Worm (Caenorhabditis elegans) whole organism, L4 larva: ENCODE measurements around the gene F35A5.1.

Source experiments
- F10B5.3 ChIP-seq: sonication (generic microtip); optimal IDR thresholded peaks from 2 replicates; lab custom pipeline; 2016; ENCODE audit warnings: mild to moderate bottlenecking, missing genetic modification characterization, missing compliant biosample characterization
- F44E2.7 ChIP-seq: fragments of 200-800 bp; sonication (Bioruptor generic); IDR thresholded peaks from 2 replicates; pipeline ENCODE4 v2.1.2; 2022; ENCODE audit warnings: missing genetic modification characterization, missing compliant biosample characterization
- R02D3.7 ChIP-seq: fragments of 150-350 bp; sonication (generic microtip); optimal IDR thresholded peaks from 3 replicates; lab custom pipeline; 2014; ENCODE audit warnings: missing biosample characterization, missing genetic modification characterization
- T20F7.1 ChIP-seq: fragments of 200-800 bp; sonication (Bioruptor generic); optimal IDR thresholded peaks from 2 replicates; lab custom pipeline; 2018; ENCODE audit warnings: mild to moderate bottlenecking, missing genetic modification characterization, missing compliant biosample characterization
- Y105C5A.15 ChIP-seq: fragments of 200-800 bp; sonication (Bioruptor generic); IDR thresholded peaks from 2 replicates; pipeline ENCODE4 v1.3.6; 2022; ENCODE audit warnings: missing genetic modification characterization, missing compliant biosample characterization
- Y5F2A.4 ChIP-seq: fragments of 200-800 bp; sonication (Bioruptor generic); optimal IDR thresholded peaks from 2 replicates; lab custom pipeline; 2018; ENCODE audit warnings: mild to moderate bottlenecking, missing genetic modification characterization, missing compliant biosample characterization
- ZK337.2 ChIP-seq: fragments of 200-800 bp; sonication (Bioruptor generic); IDR thresholded peaks from 2 replicates; pipeline ENCODE4 v1.3.6; 2022; ENCODE audit warnings: missing genetic modification reagents, missing genetic modification characterization, missing compliant biosample characterization
- aly-2 ChIP-seq: sonication (generic microtip); optimal IDR thresholded peaks from 2 replicates; lab custom pipeline; 2018; ENCODE audit warnings: missing biosample characterization, missing genetic modification characterization
- arid-1 ChIP-seq: fragments of 200-800 bp; sonication (Bioruptor generic); conservative IDR thresholded peaks from 2 replicates; pipeline ENCODE4 v1.3.6; 2022; ENCODE audit warnings: missing genetic modification reagents, missing genetic modification characterization, missing compliant biosample characterization
- attf-4 ChIP-seq: sonication (generic microtip); optimal IDR thresholded peaks from 3 replicates; lab custom pipeline; 2017; ENCODE audit warnings: missing biosample characterization, missing genetic modification characterization
- ceh-32 ChIP-seq: sonication (generic microtip); optimal IDR thresholded peaks from 2 replicates; lab custom pipeline; 2016; ENCODE audit warnings: mild to moderate bottlenecking, missing genetic modification characterization, missing compliant biosample characterization; ENCODE audit not compliant: poor library complexity
- ceh-62 ChIP-seq: sonication (generic microtip); optimal IDR thresholded peaks from 2 replicates; lab custom pipeline; 2017; ENCODE audit warnings: missing biosample characterization, missing genetic modification characterization
- ces-1 ChIP-seq: fragments of 150-350 bp; sonication (generic microtip); optimal IDR thresholded peaks from 4 replicates; lab custom pipeline; 2014; ENCODE audit warnings: missing biosample characterization, missing genetic modification reagents, missing genetic modification characterization
- cey-2 ChIP-seq: sonication (generic microtip); optimal IDR thresholded peaks from 3 replicates; lab custom pipeline; 2017; ENCODE audit warnings: missing genetic modification characterization, mild to moderate bottlenecking, missing compliant biosample characterization, antibody characterized with exemption, borderline replicate concordance; ENCODE audit not compliant: insufficient read depth
- daf-12 ChIP-seq: fragments of 150-350 bp; optimal IDR thresholded peaks from 2 replicates; lab custom pipeline; 2014; ENCODE audit warnings: missing biosample characterization, missing genetic modification reagents, missing genetic modification characterization
- daf-16 ChIP-seq, 3 experiments: sonication (generic microtip); optimal IDR thresholded peaks; 2 replicates each; lab custom pipeline; 2016 to 2017; ENCODE audit warnings: missing genetic modification characterization in 3 of 3, missing genetic modification reagents in 3 of 3, mild to moderate bottlenecking in 2 of 3, missing compliant biosample characterization in 2 of 3, missing biosample characterization in 1 of 3, moderate library complexity in 1 of 3
- daf-19 ChIP-seq: fragments of 200-800 bp; sonication (Bioruptor generic); conservative IDR thresholded peaks from 2 replicates; pipeline ENCODE4 v1.3.6; 2022; ENCODE audit warnings: missing genetic modification characterization, missing compliant biosample characterization
- daf-8 ChIP-seq: fragments of 200-800 bp; sonication (Bioruptor generic); IDR thresholded peaks from 2 replicates; pipeline ENCODE4 v1.3.6; 2022; ENCODE audit warnings: missing genetic modification characterization, missing compliant biosample characterization
- fkh-10 ChIP-seq: fragments of 150-350 bp; optimal IDR thresholded peaks from 2 replicates; lab custom pipeline; 2014; ENCODE audit warnings: missing biosample characterization, missing genetic modification reagents, missing genetic modification characterization
- fos-1 ChIP-seq: fragments of 150-350 bp; optimal IDR thresholded peaks from 2 replicates; lab custom pipeline; 2014; ENCODE audit warnings: missing biosample characterization, missing genetic modification characterization
- gei-8 ChIP-seq: fragments of 200-800 bp; sonication (Bioruptor generic); optimal IDR thresholded peaks from 2 replicates; lab custom pipeline; 2018; ENCODE audit warnings: mild to moderate bottlenecking, missing genetic modification characterization, missing compliant biosample characterization
- hif-1 ChIP-seq, 2 experiments: sonication (generic microtip); optimal IDR thresholded peaks; 2 replicates each; lab custom pipeline; 2016 to 2017; ENCODE audit warnings: missing compliant biosample characterization in 2 of 2, missing genetic modification characterization in 2 of 2, missing genetic modification reagents in 2 of 2, missing genotype in 2 of 2, mild to moderate bottlenecking in 1 of 2
- hlh-11 ChIP-seq: fragments of 200-800 bp; sonication (Bioruptor generic); optimal IDR thresholded peaks from 2 replicates; lab custom pipeline; 2018; ENCODE audit warnings: mild to moderate bottlenecking, missing genetic modification characterization, missing compliant biosample characterization
- hlh-30 ChIP-seq: sonication (generic microtip); optimal IDR thresholded peaks from 2 replicates; lab custom pipeline; 2017; ENCODE audit warnings: antibody characterized with exemption, mild to moderate bottlenecking, missing genetic modification characterization, missing compliant biosample characterization; ENCODE audit not compliant: insufficient read depth
- jun-1 ChIP-seq: fragments of 150-350 bp; optimal IDR thresholded peaks from 2 replicates; lab custom pipeline; 2014; ENCODE audit warnings: missing biosample characterization, missing genetic modification reagents, missing genetic modification characterization
- lin-15B ChIP-seq: fragments of 150-350 bp; sonication (generic microtip); optimal IDR thresholded peaks from 3 replicates; lab custom pipeline; 2014; ENCODE audit warnings: missing biosample characterization, missing genetic modification characterization
- lin-29 ChIP-seq: fragments of 200-800 bp; sonication (Bioruptor generic); IDR thresholded peaks from 2 replicates; pipeline ENCODE4 v1.3.6; 2022; ENCODE audit warnings: missing genetic modification reagents, missing genetic modification characterization, missing compliant biosample characterization
- lin-38 ChIP-seq: fragments of 200-800 bp; sonication (Bioruptor generic); IDR thresholded peaks from 2 replicates; pipeline ENCODE4 v1.3.6; 2022; ENCODE audit warnings: missing genetic modification reagents, missing genetic modification characterization, missing compliant biosample characterization
- lin-39 ChIP-seq: fragments of 150-350 bp; optimal IDR thresholded peaks from 2 replicates; lab custom pipeline; 2014; ENCODE audit warnings: missing biosample characterization, missing genetic modification reagents, missing genetic modification characterization
- lir-3 ChIP-seq: sonication (generic microtip); optimal IDR thresholded peaks from 2 replicates; lab custom pipeline; 2016; ENCODE audit warnings: mild to moderate bottlenecking, missing genetic modification characterization, missing compliant biosample characterization
- madf-5 ChIP-seq, 2 experiments: fragments of 200-800 bp; sonication (Bioruptor generic); IDR thresholded peaks; 2 replicates each; pipeline ENCODE4 v1.3.6; 2022; ENCODE audit warnings: missing compliant biosample characterization in 2 of 2, missing genetic modification characterization in 2 of 2
- madf-9 ChIP-seq: fragments of 200-800 bp; sonication (Bioruptor generic); conservative IDR thresholded peaks from 2 replicates; pipeline ENCODE4 v1.3.6; 2022; ENCODE audit warnings: missing genetic modification reagents, missing genetic modification characterization, missing compliant biosample characterization
- mxl-2 ChIP-seq: fragments of 200-800 bp; sonication (Bioruptor generic); conservative IDR thresholded peaks from 2 replicates; pipeline ENCODE4 v1.3.6; 2022; ENCODE audit warnings: missing genetic modification reagents, missing genetic modification characterization, missing compliant biosample characterization
- nhr-10 ChIP-seq: fragments of 150-350 bp; optimal IDR thresholded peaks from 2 replicates; lab custom pipeline; 2014; ENCODE audit warnings: missing biosample characterization, missing genetic modification characterization
- nhr-25 ChIP-seq: sonication (generic microtip); optimal IDR thresholded peaks from 2 replicates; lab custom pipeline; 2017; ENCODE audit warnings: missing genetic modification characterization, mild to moderate bottlenecking, missing compliant biosample characterization, antibody characterized with exemption, moderate library complexity, borderline replicate concordance; ENCODE audit not compliant: insufficient read depth
- nhr-48 ChIP-seq: sonication (generic microtip); optimal IDR thresholded peaks from 2 replicates; lab custom pipeline; 2016; ENCODE audit warnings: mild to moderate bottlenecking, missing genetic modification characterization, missing compliant biosample characterization
- pha-4 ChIP-seq, 2 experiments: fragments of 150-350 bp in 1 of 2; fragments of 200-800 bp in 1 of 2; sonication (Bioruptor generic) in 1 of 2; IDR thresholded peaks in 1 of 2; optimal IDR thresholded peaks in 1 of 2; 2 replicates each; pipeline versions ENCODE4 v1.3.6 to Lab custom; 2014 to 2022; ENCODE audit warnings: missing genetic modification characterization in 2 of 2, missing genetic modification reagents in 2 of 2, missing biosample characterization in 1 of 2, missing compliant biosample characterization in 1 of 2
- saeg-2 ChIP-seq: fragments of 200-800 bp; sonication (Bioruptor generic); IDR thresholded peaks from 2 replicates; pipeline ENCODE4 v1.3.6; 2022; ENCODE audit warnings: missing genetic modification reagents, missing genetic modification characterization, missing compliant biosample characterization
- snpc-1.2 ChIP-seq: fragments of 200-800 bp; sonication (Bioruptor generic); IDR thresholded peaks from 2 replicates; pipeline ENCODE4 v1.3.6; 2022; ENCODE audit warnings: missing genetic modification reagents, missing genetic modification characterization, missing compliant biosample characterization
- unc-62 ChIP-seq, 3 experiments: fragments of 150-350 bp in 1 of 3; sonication (generic microtip); optimal IDR thresholded peaks in 2 of 3; peaks in 1 of 3; 1 replicate in 1 of 3; 2 replicates in 2 of 3; lab custom pipeline; 2014 to 2017; ENCODE audit warnings: missing biosample characterization in 3 of 3, missing genetic modification characterization in 3 of 3, missing genetic modification reagents in 3 of 3, missing genotype in 1 of 3
- ztf-11 ChIP-seq: fragments of 150-350 bp; optimal IDR thresholded peaks from 2 replicates; lab custom pipeline; 2014; ENCODE audit warnings: missing biosample characterization, missing genetic modification characterization

Gene F35A5.1

DNA sequence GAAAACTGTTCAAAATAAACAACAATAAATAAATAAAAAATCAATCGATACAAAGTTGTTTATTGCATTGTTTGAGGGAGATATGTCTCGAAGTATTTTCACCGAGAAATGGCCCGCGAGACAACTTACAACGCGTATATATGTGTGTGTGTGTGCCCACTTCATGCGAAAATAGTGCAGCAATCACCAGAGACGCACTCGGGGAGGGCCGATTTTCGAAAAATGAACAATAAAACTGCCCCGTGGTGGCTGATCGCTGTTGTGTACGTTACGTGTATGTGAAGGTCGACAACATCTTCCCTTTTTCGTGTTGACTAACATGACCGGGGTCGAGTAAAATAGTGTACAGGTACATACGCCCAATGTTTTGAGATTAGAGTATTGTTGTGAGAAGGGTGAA is 18.8 kb upstream of the F35A5.1 start (continued):
- TF ChIP-seq lin-29 (GFP tag; lab: Robert Waterston, UW) = no peak

DNA sequence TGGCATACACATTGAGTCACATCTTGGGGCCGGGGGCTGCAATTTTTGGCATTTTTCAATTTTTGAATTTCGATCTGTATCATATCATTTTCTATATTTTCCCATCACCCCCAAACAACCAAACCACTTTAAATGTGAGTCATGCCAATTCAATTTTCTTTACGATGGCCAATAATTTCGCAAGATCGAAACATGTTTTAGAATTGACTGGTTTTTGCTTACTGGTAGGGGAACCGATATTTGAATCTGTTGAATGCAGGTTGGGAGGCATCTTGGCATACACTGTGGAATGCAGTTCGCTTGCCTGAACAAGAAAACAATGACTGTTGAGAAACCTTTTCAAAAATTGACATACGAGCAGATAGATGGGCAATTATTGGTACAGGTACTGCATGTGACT is 16.2 kb upstream of the F35A5.1 start:
- peak in 1 of 2 experiments; percentile 73 for TF ChIP-seq unc-62 (GFP tag; optimal IDR thresholded peaks at IDR 0.05 in 1 of 2; lab: Kevin White, UChicago)
- TF ChIP-seq unc-62 (tag; optimal IDR thresholded peaks at IDR 0.05; lab: Kevin White, UChicago) = no peak
- TF ChIP-seq daf-8 (GFP tag; lab: Robert Waterston, UW) = no peak

DNA sequence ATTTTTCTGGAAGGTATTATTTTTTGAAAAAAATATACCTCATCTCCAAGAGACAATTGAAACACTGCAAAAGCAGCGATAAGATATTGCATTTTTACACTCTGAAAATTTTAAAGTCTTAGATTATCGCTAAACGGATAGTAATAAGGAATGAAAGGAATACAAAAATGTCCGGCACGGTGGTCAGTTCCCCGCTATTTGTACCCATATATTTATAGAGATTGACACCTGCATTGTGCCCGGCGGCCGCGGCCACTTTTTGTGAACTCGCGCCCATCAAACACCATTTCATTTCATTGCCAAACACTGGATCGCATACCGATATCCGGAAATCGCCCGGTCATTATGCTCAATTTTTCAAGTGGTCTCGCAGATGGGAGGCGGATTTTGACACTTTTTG is 14.6 kb upstream of the F35A5.1 start, which contains the start of gene idpp-5:
Gene idpp-5 (minus strand): TSS at position 101 of the 400 bp plus-strand sequence.
- TF ChIP-seq ztf-11 (tag; lab: Kevin White, UChicago) (no peak), T20F7.1 (no peak), unc-62 (GFP tag; optimal IDR thresholded peaks at IDR 0.05 in 1 of 2; lab: Kevin White, UChicago) (peak in 1 of 2 experiments; percentile 84), unc-62 (tag; optimal IDR thresholded peaks at IDR 0.05; lab: Kevin White, UChicago) (no peak)
- TF ChIP-seq, all 104 proteins: peak for 1

DNA sequence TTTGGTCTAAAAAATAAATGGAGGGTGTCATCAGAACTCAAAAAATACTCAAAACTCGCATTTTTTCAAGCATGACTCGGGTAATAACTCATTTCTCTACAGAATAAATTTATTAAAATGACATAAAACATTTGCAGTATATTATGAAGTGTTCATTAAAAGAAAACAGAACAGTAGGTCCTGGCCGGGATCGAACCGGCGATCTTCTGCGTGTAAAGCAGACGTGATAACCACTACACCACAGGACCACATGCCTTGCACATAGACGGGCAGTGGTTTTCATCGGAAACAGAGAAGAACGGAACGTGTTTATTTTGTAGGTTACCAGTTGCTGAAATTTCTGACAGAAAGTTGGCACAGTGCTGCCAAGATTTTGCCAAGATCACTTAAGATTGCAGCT is 13.9 kb upstream of the F35A5.1 start:
- TF ChIP-seq nhr-48 (tag; lab: Kevin White, UChicago) = peak; percentile 12
- no peak for TF ChIP-seq R02D3.7 (tag; lab: Kevin White, UChicago)
- TF ChIP-seq daf-19 = 0 out of 2 replicates have a peak, but pooled peaks have one; percentile 61
- TF ChIP-seq pha-4 (GFP tag; IDR thresholded peaks at IDR 0.05; lab: Robert Waterston, UW) = peak; percentile 71; the same call in 1 of the 2 replicates
- TF ChIP-seq pha-4 (tag; optimal IDR thresholded peaks at IDR 0.05; lab: Kevin White, UChicago) = no peak
- 0 out of 2 replicates have a peak, but pooled peaks have one; percentile 27 for TF ChIP-seq ZK337.2
- TF ChIP-seq lin-15B (tag; lab: Kevin White, UChicago) = no peak
- no peak for TF ChIP-seq fkh-10 (GFP tag; lab: Kevin White, UChicago)
- TF ChIP-seq madf-9 (GFP tag; lab: Robert Waterston, UW) = 0 out of 2 replicates have a peak, but pooled peaks have one; percentile 30
- TF ChIP-seq nhr-10 = no peak
- TF ChIP-seq cey-2 = no peak
- peak; percentile 50 for TF ChIP-seq lir-3
- no peak for TF ChIP-seq hif-1 (tag; optimal IDR thresholded peaks at IDR 0.05; lab: Kevin White, UChicago)
- TF ChIP-seq gei-8 = peak; percentile 28
- TF ChIP-seq ztf-11 (tag; lab: Kevin White, UChicago) = no peak
- no peak for TF ChIP-seq Y105C5A.15 (GFP tag; lab: Robert Waterston, UW)
- TF ChIP-seq attf-4 (tag; lab: Kevin White, UChicago) = no peak
- no peak for TF ChIP-seq mxl-2 (GFP tag; lab: Robert Waterston, UW)
- TF ChIP-seq ces-1 (GFP tag; lab: Kevin White, UChicago) = no peak
- TF ChIP-seq aly-2 (tag; lab: Kevin White, UChicago) = no peak
- TF ChIP-seq hlh-30 (tag; lab: Kevin White, UChicago) = peak; percentile 32
- TF ChIP-seq daf-16 (GFP tag; optimal IDR thresholded peaks at IDR 0.05; lab: Kevin White, UChicago) = peak in 1 of 2 experiments; percentile 22
- TF ChIP-seq daf-16 (tag; optimal IDR thresholded peaks at IDR 0.05; lab: Kevin White, UChicago) = peak; percentile 81
- no peak for TF ChIP-seq jun-1
- no peak; the same call in 1 of the 2 replicates for TF ChIP-seq lin-38 (GFP tag; lab: Robert Waterston, UW)
- TF ChIP-seq F10B5.3 (tag; lab: Kevin White, UChicago) = no peak
- TF ChIP-seq nhr-25 = no peak
- TF ChIP-seq arid-1 (GFP tag; lab: Robert Waterston, UW) = 0 out of 2 replicates have a peak, but pooled peaks have one; percentile 26
- no peak for TF ChIP-seq fos-1
- no peak for TF ChIP-seq lin-39
- no peak for TF ChIP-seq saeg-2 (GFP tag; lab: Robert Waterston, UW)
- no peak for TF ChIP-seq daf-12 (tag; lab: Kevin White, UChicago)
- TF ChIP-seq madf-5 (GFP tag; IDR thresholded peaks at IDR 0.05; lab: Robert Waterston, UW) = peak; percentile 74 to 84; a peak in 1 of 4 replicates
- TF ChIP-seq Y5F2A.4 = no peak
- TF ChIP-seq ceh-62 = no peak
- no peak for TF ChIP-seq F44E2.7 (GFP tag; lab: Robert Waterston, UW)
- peak; percentile 83 for TF ChIP-seq snpc-1.2
- no peak for TF ChIP-seq ceh-32 (tag; lab: Kevin White, UChicago)
- peak; percentile 20 for TF ChIP-seq hlh-11 (tag; lab: Kevin White, UChicago)
